Worm (Caenorhabditis elegans): Measurements from ENCODE around the gene rol-3.

The rol-3 gene

DNA sequence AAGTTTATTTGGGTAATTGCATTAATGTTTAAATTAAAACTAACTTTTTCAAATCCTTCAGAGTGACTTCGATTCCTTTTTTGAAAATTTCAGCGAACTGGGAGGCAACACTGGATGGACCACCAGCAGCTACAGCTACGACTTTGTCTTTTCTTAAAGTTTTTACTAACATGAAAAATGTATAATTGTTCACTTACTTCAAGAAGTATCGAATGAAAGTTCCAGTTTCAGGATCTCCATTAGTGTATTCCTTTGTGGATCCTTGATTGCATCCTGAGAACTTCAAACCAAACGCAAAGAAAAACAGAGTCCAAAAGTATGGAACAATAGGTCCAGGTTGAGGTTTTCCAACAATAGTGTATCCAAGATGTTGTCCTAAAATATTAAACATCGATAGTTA, 41.2 kb downstream of the rol-3 start:
- no peak for TF ChIP-seq M03D4.4 (tag; optimal IDR thresholded peaks at IDR 0.05)
- no peak for TF ChIP-seq flh-1 (GFP tag; optimal IDR thresholded peaks at IDR 0.05)
- no peak for TF ChIP-seq unc-120 (tag; optimal IDR thresholded peaks at IDR 0.05; ENCODE audit: poor library complexity, severe bottlenecking)
- TF ChIP-seq blmp-1 (tag; optimal IDR thresholded peaks at IDR 0.05), result no peak
- no peak for TF ChIP-seq mls-2 (tag; optimal IDR thresholded peaks at IDR 0.05)
- TF ChIP-seq nhr-237 (tag; optimal IDR thresholded peaks at IDR 0.05), result no peak
- TF ChIP-seq elt-1 (tag; optimal IDR thresholded peaks at IDR 0.05; ENCODE audit: borderline replicate concordance, insufficient read depth), result no peak
- no peak for TF ChIP-seq unc-39 (tag; optimal IDR thresholded peaks at IDR 0.05)
- no peak for TF ChIP-seq nhr-2 (tag; optimal IDR thresholded peaks at IDR 0.05)
- no peak for TF ChIP-seq sptf-1 (tag; optimal IDR thresholded peaks at IDR 0.05)

ce11 chrV:8195889-8196418, 42.3 kb downstream of the rol-3 start, which contains the start of gene F20D6.10:
Gene F20D6.10 (minus strand): TSS chrV:8195939.
- no peak for TF ChIP-seq nhr-2 (tag; optimal IDR thresholded peaks at IDR 0.05)
- no peak for TF ChIP-seq zip-8 (tag; optimal IDR thresholded peaks at IDR 0.05)
- TF ChIP-seq cnd-1 (tag; optimal IDR thresholded peaks at IDR 0.05), result no peak
- no peak for TF ChIP-seq pha-4 (tag; optimal IDR thresholded peaks at IDR 0.05)
- TF ChIP-seq elt-3 (tag; optimal IDR thresholded peaks at IDR 0.05), result no peak
- peak; percentile 91 for TF ChIP-seq hlh-1 (tag; optimal IDR thresholded peaks at IDR 0.05)
- TF ChIP-seq unc-120 (tag; optimal IDR thresholded peaks at IDR 0.05; ENCODE audit: poor library complexity, severe bottlenecking), result peak; percentile 62
- no peak for TF ChIP-seq ztf-11 (tag; optimal IDR thresholded peaks at IDR 0.05)
- no peak for TF ChIP-seq sem-2 (GFP tag; optimal IDR thresholded peaks at IDR 0.05)
- TF ChIP-seq unc-62 (GFP tag; optimal IDR thresholded peaks at IDR 0.05), result peak; percentile 77

ce11 chrV:8190430-8190829, 47.8 kb downstream of the rol-3 start, which contains the start of gene F20D6.1:
Gene F20D6.1 (plus strand): TSS chrV:8190730.
- TF ChIP-seq nhr-12 (tag; optimal IDR thresholded peaks at IDR 0.05) (no peak), nhr-28 (tag; optimal IDR thresholded peaks at IDR 0.05) (no peak), lin-32 (GFP tag; optimal IDR thresholded peaks at IDR 0.05) (no peak), lin-13 (tag; optimal IDR thresholded peaks at IDR 0.05) (no peak), mls-2 (tag; optimal IDR thresholded peaks at IDR 0.05) (no peak), unc-62 (GFP tag; optimal IDR thresholded peaks at IDR 0.05) (no peak), pha-4 (tag; optimal IDR thresholded peaks at IDR 0.05) (no peak), hlh-1 (tag; optimal IDR thresholded peaks at IDR 0.05) (no peak), snpc-4 (tag; optimal IDR thresholded peaks at IDR 0.05) (no peak), drap-1 (GFP tag; optimal IDR thresholded peaks at IDR 0.05) (no peak), nhr-2 (tag; optimal IDR thresholded peaks at IDR 0.05) (no peak), flh-1 (GFP tag; optimal IDR thresholded peaks at IDR 0.05) (no peak), M03D4.4 (tag; optimal IDR thresholded peaks at IDR 0.05) (no peak), nhr-76 (tag; optimal IDR thresholded peaks at IDR 0.05) (no peak), elt-1 (tag; optimal IDR thresholded peaks at IDR 0.05; ENCODE audit: borderline replicate concordance, insufficient read depth) (no peak), unc-120 (tag; optimal IDR thresholded peaks at IDR 0.05; ENCODE audit: poor library complexity, severe bottlenecking) (no peak), ceh-39 (tag; optimal IDR thresholded peaks at IDR 0.05) (no peak), nhr-237 (tag; optimal IDR thresholded peaks at IDR 0.05) (no peak)

DNA sequence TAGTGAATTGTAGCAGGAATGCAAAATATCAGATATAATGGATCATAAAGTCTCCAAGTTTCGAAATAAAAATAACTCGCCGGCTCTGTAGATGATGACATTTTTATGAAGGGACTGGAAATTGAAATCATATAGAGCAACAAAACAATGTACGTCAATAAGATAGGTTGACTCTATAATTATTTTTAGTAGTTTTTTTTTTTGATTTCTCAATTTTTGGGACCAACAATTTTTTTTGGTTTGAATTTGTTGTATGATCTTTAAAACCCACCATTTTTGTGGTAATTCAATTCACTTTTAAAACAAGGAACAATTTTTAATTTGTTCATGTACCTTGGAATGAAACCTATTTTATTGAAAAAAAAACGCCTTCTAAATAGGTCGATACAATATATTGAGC, 48.2 kb downstream of the rol-3 start, which contains the start of gene F20D6.12:
Gene F20D6.12, minus strand, starts transcription at position 101 of the 400 bp plus-strand sequence.
- TF ChIP-seq nhr-2 (tag; optimal IDR thresholded peaks at IDR 0.05), result no peak
- TF ChIP-seq mab-5 (tag; optimal IDR thresholded peaks at IDR 0.05), result no peak
- TF ChIP-seq unc-62 (GFP tag; optimal IDR thresholded peaks at IDR 0.05), result no peak
- no peak for TF ChIP-seq ceh-83 (GFP tag; optimal IDR thresholded peaks at IDR 0.05)
- TF ChIP-seq nhr-28 (tag; optimal IDR thresholded peaks at IDR 0.05), result no peak
- TF ChIP-seq ham-2 (GFP tag; optimal IDR thresholded peaks at IDR 0.05), result no peak
- no peak for TF ChIP-seq cnd-1 (tag; optimal IDR thresholded peaks at IDR 0.05)
- TF ChIP-seq ces-1 (GFP tag; optimal IDR thresholded peaks at IDR 0.05), result no peak
- TF ChIP-seq snpc-4 (tag; optimal IDR thresholded peaks at IDR 0.05), result no peak

- TF ChIP-seq ceh-39 (tag; optimal IDR thresholded peaks at IDR 0.05) (no peak), drap-1 (GFP tag; optimal IDR thresholded peaks at IDR 0.05) (no peak), lin-32 (GFP tag; optimal IDR thresholded peaks at IDR 0.05) (no peak), tbx-8 (GFP tag; optimal IDR thresholded peaks at IDR 0.05) (no peak), ham-2 (GFP tag; optimal IDR thresholded peaks at IDR 0.05) (no peak)
These were observed 49.8 kb downstream of the rol-3 start, which contains the start of gene F20D6.15 for ce11 chrV:8188421-8188820. Gene F20D6.15 (minus strand): TSS chrV:8188467.

Measured in whole organism, mixed stage, embryonic.